Fruit fly (Drosophila melanogaster) whole organism, embryonic: ENCODE results near the gene CG10338.

ENCODE experiments used
- Atf-2 ChIP-seq: fragments of 200-800 bp; sonication (Bioruptor generic); optimal IDR thresholded peaks from 2 replicates; lab custom pipeline; 2016; ENCODE audit warnings: missing biosample characterization, missing genetic modification characterization
- Bgb ChIP-seq: fragments of 200-800 bp; sonication (Bioruptor generic); IDR thresholded peaks from 2 replicates; pipeline ENCODE4 v1.3.6; 2022; ENCODE audit warnings: missing biosample characterization, missing genetic modification characterization; ENCODE audit not compliant: partially characterized antibody
- CG10462 ChIP-seq: fragments of 200-800 bp; sonication (Bioruptor generic); optimal IDR thresholded peaks from 2 replicates; lab custom pipeline; 2016; ENCODE audit warnings: missing biosample characterization, missing genetic modification characterization
- CG13123 ChIP-seq: fragments of 200-800 bp; sonication (Bioruptor generic); optimal IDR thresholded peaks from 2 replicates; lab custom pipeline; 2016; ENCODE audit warnings: missing biosample characterization, missing genetic modification characterization
- CG14965 ChIP-seq: fragments of 200-800 bp; sonication (Bioruptor generic); optimal IDR thresholded peaks from 2 replicates; lab custom pipeline; 2016; ENCODE audit warnings: missing biosample characterization, missing genetic modification characterization, borderline replicate concordance
- CG2116 ChIP-seq: fragments of 200-800 bp; sonication (Bioruptor generic); optimal IDR thresholded peaks from 3 replicates; lab custom pipeline; 2018; ENCODE audit warnings: missing biosample characterization, mild to moderate bottlenecking, missing genetic modification characterization
- CG2199 ChIP-seq: fragments of 200-800 bp; sonication (Bioruptor generic); IDR thresholded peaks from 3 replicates; pipeline ENCODE4 v1.3.6; 2022; ENCODE audit warnings: missing biosample characterization, missing genetic modification characterization
- CG31441 ChIP-seq: fragments of 200-800 bp; sonication (Bioruptor generic); IDR thresholded peaks from 2 replicates; pipeline ENCODE4 v1.3.6; 2022; ENCODE audit warnings: missing biosample characterization, missing genetic modification characterization
- CG34376 ChIP-seq: fragments of 200-800 bp; sonication (Bioruptor generic); optimal IDR thresholded peaks from 2 replicates; lab custom pipeline; 2018; ENCODE audit warnings: missing biosample characterization, mild to moderate bottlenecking, missing genetic modification characterization
- CG34422 ChIP-seq: fragments of 200-800 bp; sonication (Bioruptor generic); IDR thresholded peaks from 3 replicates; pipeline ENCODE4 v1.3.6; 2022; ENCODE audit warnings: missing biosample characterization, missing genetic modification characterization
- CG4328 ChIP-seq: fragments of 200-800 bp; sonication (Bioruptor generic); optimal IDR thresholded peaks from 3 replicates; lab custom pipeline; 2017; ENCODE audit warnings: missing biosample characterization, missing genetic modification reagents, missing genetic modification characterization
- CG4854 ChIP-seq: fragments of 200-800 bp; sonication (Bioruptor generic); optimal IDR thresholded peaks from 2 replicates; lab custom pipeline; 2016; ENCODE audit warnings: missing biosample characterization, missing genetic modification characterization, inconsistent platforms
- CG5953 ChIP-seq: fragments of 200-800 bp; sonication (Bioruptor generic); IDR thresholded peaks from 2 replicates; pipeline ENCODE4 v1.3.6; 2022; ENCODE audit warnings: missing biosample characterization, missing genetic modification characterization
- CG6765 ChIP-seq: fragments of 200-800 bp; sonication (Bioruptor generic); optimal IDR thresholded peaks from 3 replicates; lab custom pipeline; 2017; ENCODE audit warnings: missing biosample characterization, mild to moderate bottlenecking, missing genetic modification characterization
- CG7271 ChIP-seq: fragments of 200-800 bp; sonication (Bioruptor generic); optimal IDR thresholded peaks from 2 replicates; lab custom pipeline; 2018; ENCODE audit warnings: missing biosample characterization, mild to moderate bottlenecking, missing genetic modification characterization, moderate library complexity
- CoRest ChIP-seq: fragments of 200-800 bp; sonication (Bioruptor generic); optimal IDR thresholded peaks from 3 replicates; lab custom pipeline; 2018; ENCODE audit warnings: missing biosample characterization, mild to moderate bottlenecking, missing genetic modification characterization, moderate library complexity
- Dref ChIP-seq: fragments of 200-800 bp; sonication (Bioruptor generic); IDR thresholded peaks from 2 replicates; pipeline ENCODE4 v1.3.6; 2022; ENCODE audit warnings: missing biosample characterization, missing genetic modification characterization
- Drgx ChIP-seq: fragments of 200-800 bp; sonication (Bioruptor generic); IDR thresholded peaks from 2 replicates; pipeline ENCODE4 v1.3.6; 2022; ENCODE audit warnings: missing biosample characterization, missing genetic modification characterization
- Fer1 ChIP-seq: fragments of 200-800 bp; sonication (Bioruptor generic); optimal IDR thresholded peaks from 2 replicates; lab custom pipeline; 2017; ENCODE audit warnings: missing biosample characterization, mild to moderate bottlenecking, missing genetic modification characterization
- H15 ChIP-seq: fragments of 200-800 bp; sonication (Bioruptor generic); IDR thresholded peaks from 3 replicates; pipeline ENCODE4 v1.3.6; 2022; ENCODE audit warnings: missing biosample characterization, missing genetic modification characterization
- Hmr ChIP-seq: fragments of 200-800 bp; sonication (Bioruptor generic); optimal IDR thresholded peaks from 3 replicates; lab custom pipeline; 2017; ENCODE audit warnings: mild to moderate bottlenecking, missing biosample characterization, missing genetic modification reagents, missing genetic modification characterization
- Hr78 ChIP-seq, 2 experiments: fragments of 200-800 bp in 1 of 2; fragments of >200 bp in 1 of 2; sonication (Bioruptor generic) in 1 of 2; optimal IDR thresholded peaks; 2 replicates each; lab custom pipeline; 2017 to 2019; ENCODE audit warnings: missing biosample characterization in 2 of 2, missing genetic modification characterization in 2 of 2, mild to moderate bottlenecking in 1 of 2, moderate library complexity in 1 of 2
- Max ChIP-seq: fragments of 200-800 bp; sonication (Bioruptor generic); optimal IDR thresholded peaks from 2 replicates; lab custom pipeline; 2016; ENCODE audit warnings: missing biosample characterization, mild to moderate bottlenecking, missing genetic modification characterization
- Nf-YB ChIP-seq: fragments of 200-800 bp; sonication (Bioruptor generic); optimal IDR thresholded peaks from 3 replicates; lab custom pipeline; 2019; ENCODE audit warnings: missing biosample characterization, mild to moderate bottlenecking, missing genetic modification characterization, moderate library complexity
- Oli ChIP-seq: fragments of 200-800 bp; sonication (Bioruptor generic); optimal IDR thresholded peaks from 2 replicates; lab custom pipeline; 2018; ENCODE audit warnings: missing biosample characterization, mild to moderate bottlenecking, missing genetic modification characterization, moderate library complexity
- Opbp ChIP-seq: fragments of 200-800 bp; sonication (Bioruptor generic); IDR thresholded peaks from 3 replicates; pipeline ENCODE4 v1.3.6; 2022; ENCODE audit warnings: missing biosample characterization, missing genetic modification characterization; ENCODE audit not compliant: partially characterized antibody
- Rfx ChIP-seq: fragments of 200-800 bp; sonication (Bioruptor generic); IDR thresholded peaks from 2 replicates; pipeline ENCODE4 v1.3.6; 2022; ENCODE audit warnings: missing biosample characterization, missing genetic modification characterization
- Rx ChIP-seq: fragments of 200-800 bp; sonication (Bioruptor generic); IDR thresholded peaks from 2 replicates; pipeline ENCODE4 v1.3.6; 2022; ENCODE audit warnings: missing biosample characterization, missing genetic modification characterization
- Scr ChIP-seq: fragments of 200-800 bp; sonication (Bioruptor generic); IDR thresholded peaks from 2 replicates; pipeline ENCODE4 v1.3.6; 2022; ENCODE audit warnings: missing biosample characterization, missing genetic modification characterization; ENCODE audit not compliant: partially characterized antibody
- Sry-β ChIP-seq: fragments of 200-800 bp; sonication (Bioruptor generic); optimal IDR thresholded peaks from 2 replicates; lab custom pipeline; 2018; ENCODE audit warnings: missing biosample characterization, mild to moderate bottlenecking, missing genetic modification characterization, moderate library complexity
- Trl ChIP-seq, 3 experiments: fragments of >200 bp in 2 of 3; fragments of 200-800 bp in 1 of 3; sonication (Bioruptor generic) in 1 of 3; optimal IDR thresholded peaks; 2 replicates in 1 of 3; 3 replicates in 2 of 3; lab custom pipeline; 2016 to 2017; ENCODE audit warnings: missing biosample characterization in 1 of 3, missing genetic modification characterization in 1 of 3
- chn ChIP-seq: fragments of 200-800 bp; sonication (Bioruptor generic); optimal IDR thresholded peaks from 2 replicates; lab custom pipeline; 2016; ENCODE audit warnings: missing biosample characterization, missing genetic modification characterization
- croc ChIP-seq: fragments of 200-800 bp; sonication (Bioruptor generic); conservative IDR thresholded peaks from 3 replicates; pipeline ENCODE4 v1.3.6; 2022; ENCODE audit warnings: missing biosample characterization, missing genetic modification characterization
- dati ChIP-seq: fragments of 200-800 bp; sonication (Bioruptor generic); IDR thresholded peaks from 2 replicates; pipeline ENCODE4 v1.3.6; 2022; ENCODE audit warnings: missing biosample characterization, missing genetic modification characterization
- dpn ChIP-seq, 2 experiments: fragments of 200-800 bp; sonication (Bioruptor generic); optimal IDR thresholded peaks; 3 replicates each; lab custom pipeline; 2016; ENCODE audit warnings: missing biosample characterization in 2 of 2, missing genetic modification characterization in 2 of 2
- fru ChIP-seq: fragments of >200 bp; optimal IDR thresholded peaks from 2 replicates; lab custom pipeline; 2017
- gro ChIP-seq: fragments of 200-800 bp; sonication (Bioruptor generic); optimal IDR thresholded peaks from 2 replicates; lab custom pipeline; 2016; ENCODE audit warnings: missing biosample characterization, missing genetic modification characterization
- her ChIP-seq: fragments of 200-800 bp; sonication (Bioruptor generic); optimal IDR thresholded peaks from 2 replicates; lab custom pipeline; 2016; ENCODE audit warnings: missing biosample characterization, missing genetic modification characterization
- kay ChIP-seq: fragments of 200-800 bp; sonication (Bioruptor generic); optimal IDR thresholded peaks from 2 replicates; lab custom pipeline; 2016; ENCODE audit warnings: missing biosample characterization, missing genetic modification characterization
- lilli ChIP-seq: fragments of 200-800 bp; sonication (Bioruptor generic); optimal IDR thresholded peaks from 3 replicates; lab custom pipeline; 2016; ENCODE audit warnings: missing biosample characterization, missing genetic modification characterization
- mam ChIP-seq: fragments of 200-800 bp; sonication (Bioruptor generic); optimal IDR thresholded peaks from 3 replicates; lab custom pipeline; 2016; ENCODE audit warnings: missing biosample characterization, missing genetic modification characterization
- pb ChIP-seq: fragments of 200-800 bp; sonication (Bioruptor generic); optimal IDR thresholded peaks from 3 replicates; lab custom pipeline; 2016; ENCODE audit warnings: missing biosample characterization, missing genetic modification characterization
- pho ChIP-seq: fragments of 200-800 bp; sonication (Bioruptor generic); optimal IDR thresholded peaks from 2 replicates; lab custom pipeline; 2016; ENCODE audit warnings: missing biosample characterization, missing genetic modification characterization
- pita ChIP-seq: fragments of 200-800 bp; sonication (Bioruptor generic); optimal IDR thresholded peaks from 2 replicates; lab custom pipeline; 2017; ENCODE audit warnings: missing biosample characterization, mild to moderate bottlenecking, missing genetic modification characterization
- sc ChIP-seq, 3 experiments: fragments of >200 bp in 2 of 3; fragments of 200-800 bp in 1 of 3; sonication (Bioruptor generic) in 1 of 3; optimal IDR thresholded peaks; 2 replicates in 2 of 3; 3 replicates in 1 of 3; lab custom pipeline; 2017; ENCODE audit warnings: mild to moderate bottlenecking in 1 of 3, missing biosample characterization in 1 of 3, missing genetic modification characterization in 1 of 3, missing genetic modification reagents in 1 of 3
- sug ChIP-seq: fragments of 200-800 bp; optimal IDR thresholded peaks from 2 replicates; lab custom pipeline; 2019; ENCODE audit warnings: missing biosample characterization, mild to moderate bottlenecking, missing genetic modification characterization, moderate library complexity
- tap ChIP-seq: fragments of 200-800 bp; optimal IDR thresholded peaks from 3 replicates; lab custom pipeline; 2019; ENCODE audit warnings: missing biosample characterization, mild to moderate bottlenecking, missing genetic modification characterization, moderate library complexity
- tio ChIP-seq: fragments of 200-800 bp; sonication (Bioruptor generic); optimal IDR thresholded peaks from 2 replicates; lab custom pipeline; 2017; ENCODE audit warnings: missing biosample characterization, missing genetic modification characterization, inconsistent platforms
- zfh2 ChIP-seq: fragments of 200-800 bp; sonication (Bioruptor generic); optimal IDR thresholded peaks from 2 replicates; lab custom pipeline; 2016; ENCODE audit warnings: missing biosample characterization, missing genetic modification characterization

CG10338 gene

dm6 chr2L:18732760-18733530, 37.5 kb downstream of the CG10338 start (continued):
- TF ChIP-seq Atf-2 = no peak
- TF ChIP-seq Fer1 (GFP tag; lab: Kevin White, UChicago) = no peak
- no peak for TF ChIP-seq Hr78 (GFP tag; optimal IDR thresholded peaks at IDR 0.05; lab: Kevin White, UChicago)
- no peak for TF ChIP-seq CG2116 (GFP tag; lab: Kevin White, UChicago)
- no peak for TF ChIP-seq dati (GFP tag; lab: Robert Waterston, UW)
- TF ChIP-seq CG4854 (GFP tag; lab: Kevin White, UChicago) = no peak
- TF ChIP-seq H15 (GFP tag; lab: Robert Waterston, UW) = no peak
- TF ChIP-seq lilli = no peak
- no peak for TF ChIP-seq her (GFP tag; lab: Kevin White, UChicago)
- TF ChIP-seq Rx = no peak
- peak; percentile 19; the same call in 1 of the 2 replicates for TF ChIP-seq Drgx
- no peak for TF ChIP-seq Dref (GFP tag; lab: Robert Waterston, UW)
- no peak for TF ChIP-seq dpn (GFP tag; optimal IDR thresholded peaks at IDR 0.05; lab: Kevin White, UChicago)
- no peak for TF ChIP-seq CG7271 (tag; lab: Kevin White, UChicago)
- TF ChIP-seq pho (GFP tag; lab: Kevin White, UChicago) = no peak
- no peak for TF ChIP-seq kay (GFP tag; lab: Kevin White, UChicago)
- TF ChIP-seq CG10462 (GFP tag; lab: Kevin White, UChicago) = no peak
- no peak for TF ChIP-seq Hmr (GFP tag; lab: Kevin White, UChicago)
- TF ChIP-seq croc (GFP tag; lab: Robert Waterston, UW) = no peak
- no peak for TF ChIP-seq fru
- no peak for TF ChIP-seq mam
- TF ChIP-seq tap (tag; lab: Kevin White, UChicago) = no peak
- no peak for TF ChIP-seq CG4328 (GFP tag; lab: Kevin White, UChicago)
- TF ChIP-seq Nf-YB (GFP tag; lab: Kevin White, UChicago) = peak; percentile 68
- TF ChIP-seq CG31441 (GFP tag; lab: Robert Waterston, UW) = no peak
- no peak for TF ChIP-seq CG6765 (GFP tag; lab: Kevin White, UChicago)
- no peak for TF ChIP-seq tio (GFP tag; lab: Kevin White, UChicago)
- peak; percentile 5; the same call in 1 of the 3 replicates for TF ChIP-seq Opbp (GFP tag; lab: Robert Waterston, UW)
- peak; percentile 47 for TF ChIP-seq sug
- TF ChIP-seq CG34422 (GFP tag; lab: Robert Waterston, UW) = no peak
- TF ChIP-seq pb (GFP tag; lab: Kevin White, UChicago) = no peak
- peak; percentile 17 for TF ChIP-seq CoRest (tag; lab: Kevin White, UChicago)
- no peak for TF ChIP-seq CG13123
- TF ChIP-seq sc (optimal IDR thresholded peaks at IDR 0.05; lab: Kevin White, UChicago) = no peak
- TF ChIP-seq sc (GFP tag; optimal IDR thresholded peaks at IDR 0.05; lab: Kevin White, UChicago) = no peak
- TF ChIP-seq CG5953 = no peak
- no peak for TF ChIP-seq zfh2 (GFP tag; lab: Kevin White, UChicago)
- TF ChIP-seq gro (GFP tag; lab: Kevin White, UChicago) = no peak
- no peak for TF ChIP-seq CG14965 (GFP tag; lab: Kevin White, UChicago)
- TF ChIP-seq chn (GFP tag; lab: Kevin White, UChicago) = peak; percentile 58
- no peak for TF ChIP-seq Sry-β (GFP tag; lab: Kevin White, UChicago)
- peak; percentile 86; the same call in 2 of the 3 replicates for TF ChIP-seq CG2199 (GFP tag; lab: Robert Waterston, UW)
- TF ChIP-seq pita (GFP tag; lab: Kevin White, UChicago) = no peak
- no peak for TF ChIP-seq CG34376 (GFP tag; lab: Kevin White, UChicago)
- peak; percentile 36; the same call in 1 of the 2 replicates for TF ChIP-seq Bgb
- TF ChIP-seq Max (GFP tag; lab: Kevin White, UChicago) = no peak
- TF ChIP-seq Rfx (GFP tag; lab: Robert Waterston, UW) = no peak
- TF ChIP-seq Scr (GFP tag; lab: Robert Waterston, UW) = no peak
- TF ChIP-seq Oli (tag; lab: Kevin White, UChicago) = no peak
- peak in 1 of 2 experiments; percentile 15 for TF ChIP-seq Trl (optimal IDR thresholded peaks at IDR 0.05; lab: Kevin White, UChicago)
- TF ChIP-seq Trl (GFP tag; optimal IDR thresholded peaks at IDR 0.05; lab: Kevin White, UChicago) = no peak
